Fruit fly (Drosophila melanogaster): ENCODE results near the gene CG4230.

CG4230 gene

DNA sequence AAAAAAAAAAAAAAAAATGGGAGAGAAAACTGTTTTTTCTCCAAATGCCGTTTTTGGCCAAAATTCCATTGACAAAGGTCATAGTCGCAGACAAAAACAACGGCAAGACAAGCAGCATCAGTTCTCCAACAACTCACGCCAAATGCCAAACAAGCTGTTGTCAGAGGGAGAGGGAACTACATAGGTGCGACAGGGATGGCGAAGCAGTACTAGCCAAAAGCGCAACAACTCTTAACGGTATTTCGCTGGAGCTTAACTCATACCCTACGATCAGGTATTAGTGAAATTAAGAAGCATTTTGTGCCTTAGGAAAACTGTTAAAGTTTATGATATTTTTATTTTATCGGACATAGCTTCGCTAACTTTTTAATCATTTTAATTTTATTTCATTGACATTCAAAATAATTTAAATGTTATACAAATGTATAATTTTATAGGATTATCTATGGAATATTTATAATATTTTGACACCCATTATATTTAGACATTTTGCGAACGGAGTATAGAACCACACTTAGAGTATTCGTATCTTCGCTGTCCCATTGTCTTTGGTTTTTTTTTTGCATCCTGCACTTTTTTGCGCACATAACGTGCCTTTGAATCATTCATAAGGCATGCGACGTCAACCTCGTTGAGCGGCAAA, 15.7 kb upstream of the CG4230 start:
- TF ChIP-seq CG14711 (tag; optimal IDR thresholded peaks at IDR 0.05) (peak; percentile 48), CG12768 (GFP tag; optimal IDR thresholded peaks at IDR 0.05) (no peak), bab1 (GFP tag; optimal IDR thresholded peaks at IDR 0.05) (no peak), CG7101 (tag; optimal IDR thresholded peaks at IDR 0.05) (no peak), Clk (GFP tag; optimal IDR thresholded peaks at IDR 0.05) (no peak), ovo (GFP tag; optimal IDR thresholded peaks at IDR 0.05) (peak; percentile 85), tj (GFP tag; optimal IDR thresholded peaks at IDR 0.05) (no peak), cic (GFP tag; optimal IDR thresholded peaks at IDR 0.05) (no peak), pad (GFP tag; optimal IDR thresholded peaks at IDR 0.05) (peak; percentile 70), Hr96 (GFP tag; optimal IDR thresholded peaks at IDR 0.05) (no peak), cnc (optimal IDR thresholded peaks at IDR 0.05) (no peak), kay (GFP tag; ENCODE audit: borderline replicate concordance) (peak; percentile 9), CG7045 (GFP tag; optimal IDR thresholded peaks at IDR 0.05) (peak; percentile 26)

DNA sequence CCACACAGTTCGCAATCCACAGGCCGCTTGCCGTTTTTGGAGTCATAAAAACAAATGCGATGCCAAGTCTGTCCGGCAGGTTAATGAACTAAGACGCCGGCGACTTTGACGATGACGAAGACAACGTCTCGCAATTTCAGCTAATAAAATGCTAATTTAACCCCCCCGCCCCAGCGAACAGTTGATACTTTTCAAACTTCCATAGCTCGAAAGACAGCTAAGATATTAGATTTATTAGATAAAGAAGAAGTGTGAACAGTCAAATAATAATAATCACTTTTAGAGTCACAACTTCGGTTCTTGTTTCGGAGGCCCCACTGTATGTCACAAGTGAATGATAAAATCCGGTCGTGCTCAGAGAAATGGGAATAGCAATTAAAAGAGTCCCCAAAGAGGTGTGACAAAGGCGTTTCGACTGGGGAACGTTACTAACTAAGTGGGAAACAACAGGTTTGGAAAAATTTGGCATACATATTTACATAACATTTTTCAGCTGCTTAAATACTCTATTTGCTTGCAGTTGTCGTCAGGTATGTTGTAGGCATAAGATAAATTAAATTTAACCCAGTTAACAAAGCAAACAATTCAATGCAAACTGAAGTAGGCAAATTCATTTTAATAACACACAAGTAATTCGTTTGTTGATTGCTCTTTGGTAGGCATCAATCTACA, 11.3 kb upstream of the CG4230 start:
- TF ChIP-seq kay (GFP tag; ENCODE audit: borderline replicate concordance) (peak; percentile 3), bab1 (GFP tag; optimal IDR thresholded peaks at IDR 0.05) (no peak)

DNA sequence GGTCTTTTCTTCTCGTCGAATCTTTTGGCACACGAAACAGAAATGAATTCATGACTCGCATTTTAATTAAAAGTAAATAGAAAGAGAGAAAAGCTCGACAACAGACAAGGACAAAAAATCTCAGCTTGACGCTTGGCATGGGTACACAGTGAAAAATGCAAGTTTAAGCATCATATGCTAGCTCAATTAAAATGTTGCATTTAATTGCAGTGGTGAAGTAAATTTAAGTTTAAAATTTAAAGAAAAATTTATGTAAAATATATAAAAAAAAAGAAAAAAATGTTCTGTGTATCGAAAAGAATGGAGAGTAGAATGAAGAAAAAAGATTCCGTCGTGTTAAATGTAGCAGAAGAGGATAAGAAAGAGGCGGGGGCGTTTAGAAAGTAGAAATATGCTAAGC, 10.5 kb upstream of the CG4230 start:
- TF ChIP-seq Hr96 (GFP tag; optimal IDR thresholded peaks at IDR 0.05): no peak
- TF ChIP-seq CG7045 (GFP tag; optimal IDR thresholded peaks at IDR 0.05): no peak
- no peak for TF ChIP-seq tj (GFP tag; optimal IDR thresholded peaks at IDR 0.05)
- TF ChIP-seq bab1 (GFP tag; optimal IDR thresholded peaks at IDR 0.05): peak; percentile 46

DNA sequence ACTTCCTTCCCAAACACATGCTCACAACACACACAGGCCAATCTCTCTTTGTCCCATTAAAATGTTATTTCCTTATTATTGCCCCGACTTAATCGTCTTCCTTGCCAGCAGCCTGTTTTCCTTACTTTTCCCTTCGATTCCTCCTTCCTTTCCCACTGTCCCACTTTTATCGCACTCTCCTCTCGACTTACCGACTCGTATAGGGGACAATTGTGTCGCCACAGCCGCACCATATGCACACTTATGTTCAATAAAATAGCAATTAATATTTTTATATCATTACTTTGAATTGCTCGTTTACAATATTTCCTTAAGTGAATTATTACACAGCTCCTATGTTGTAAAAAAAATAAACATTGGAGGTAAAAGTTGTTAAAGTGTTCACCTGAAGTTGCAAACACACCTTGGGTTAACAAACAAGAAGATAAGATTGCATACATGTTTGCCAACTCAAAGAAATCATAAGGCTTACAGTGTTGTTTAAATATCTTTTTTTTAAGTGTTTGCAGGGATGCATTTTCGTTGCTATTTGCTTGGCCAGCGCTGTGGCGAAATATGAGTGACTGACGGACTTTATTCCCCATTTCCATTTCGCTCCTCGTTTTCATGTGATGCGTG, 9.0 kb upstream of the CG4230 start:
- TF ChIP-seq Clk (GFP tag; optimal IDR thresholded peaks at IDR 0.05) (no peak), CG11617 (GFP tag; optimal IDR thresholded peaks at IDR 0.05) (peak; percentile 35), CG1620 (GFP tag; optimal IDR thresholded peaks at IDR 0.05) (no peak), kay (GFP tag; ENCODE audit: borderline replicate concordance) (peak; percentile 24), Crg-1 (GFP tag; optimal IDR thresholded peaks at IDR 0.05) (peak; percentile 30), CG7045 (GFP tag; optimal IDR thresholded peaks at IDR 0.05) (no peak), cic (GFP tag; optimal IDR thresholded peaks at IDR 0.05) (no peak), cnc (optimal IDR thresholded peaks at IDR 0.05) (no peak), CG14711 (tag; optimal IDR thresholded peaks at IDR 0.05) (peak; percentile 49), CG12768 (GFP tag; optimal IDR thresholded peaks at IDR 0.05) (no peak), tj (GFP tag; optimal IDR thresholded peaks at IDR 0.05) (peak; percentile 9), bab1 (GFP tag; optimal IDR thresholded peaks at IDR 0.05) (peak; percentile 74), CG5204 (GFP tag; optimal IDR thresholded peaks at IDR 0.05) (no peak), CG33017 (tag; optimal IDR thresholded peaks at IDR 0.05) (no peak), Hr96 (GFP tag; optimal IDR thresholded peaks at IDR 0.05) (peak; percentile 35), ovo (GFP tag; optimal IDR thresholded peaks at IDR 0.05) (no peak), Mnt (GFP tag; optimal IDR thresholded peaks at IDR 0.05) (no peak), pad (GFP tag; optimal IDR thresholded peaks at IDR 0.05) (peak; percentile 25), CG7101 (tag; optimal IDR thresholded peaks at IDR 0.05) (peak; percentile 47), toe (GFP tag; optimal IDR thresholded peaks at IDR 0.05) (no peak)

DNA sequence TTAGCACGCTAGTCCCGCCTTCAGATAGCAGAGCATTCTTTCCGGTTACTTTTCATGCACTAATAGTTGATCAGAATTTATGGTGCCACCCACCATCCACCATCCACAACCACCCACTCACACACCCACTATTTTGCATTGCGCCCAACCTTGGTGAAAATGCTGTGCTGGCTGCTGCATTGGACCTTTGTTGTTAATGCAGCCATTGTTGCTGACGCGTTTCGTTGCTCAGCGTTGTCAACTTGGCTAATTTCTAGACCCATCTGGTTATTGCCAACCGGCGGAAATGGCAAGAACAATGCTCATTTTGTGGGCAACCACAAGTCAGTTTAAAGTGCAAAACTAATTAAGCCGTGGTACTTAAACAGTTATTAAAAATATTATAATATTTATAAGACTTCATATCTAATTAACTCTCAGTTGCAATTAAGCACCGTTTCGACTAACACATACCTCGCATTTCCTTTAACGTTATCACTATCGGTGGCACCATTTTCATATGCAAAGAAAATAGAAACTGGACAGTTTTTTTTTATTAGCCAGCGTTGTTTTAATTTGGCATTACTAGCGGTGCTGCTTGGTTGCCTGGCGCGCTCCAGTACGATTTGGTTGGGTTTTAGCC, 7.3 kb upstream of the CG4230 start:
- TF ChIP-seq CG7045 (GFP tag; optimal IDR thresholded peaks at IDR 0.05) (no peak), cic (GFP tag; optimal IDR thresholded peaks at IDR 0.05) (no peak), CG7101 (tag; optimal IDR thresholded peaks at IDR 0.05) (no peak), pad (GFP tag; optimal IDR thresholded peaks at IDR 0.05) (no peak), CG14711 (tag; optimal IDR thresholded peaks at IDR 0.05) (no peak), tj (GFP tag; optimal IDR thresholded peaks at IDR 0.05) (peak; percentile 91), CG5204 (GFP tag; optimal IDR thresholded peaks at IDR 0.05) (no peak)

DNA sequence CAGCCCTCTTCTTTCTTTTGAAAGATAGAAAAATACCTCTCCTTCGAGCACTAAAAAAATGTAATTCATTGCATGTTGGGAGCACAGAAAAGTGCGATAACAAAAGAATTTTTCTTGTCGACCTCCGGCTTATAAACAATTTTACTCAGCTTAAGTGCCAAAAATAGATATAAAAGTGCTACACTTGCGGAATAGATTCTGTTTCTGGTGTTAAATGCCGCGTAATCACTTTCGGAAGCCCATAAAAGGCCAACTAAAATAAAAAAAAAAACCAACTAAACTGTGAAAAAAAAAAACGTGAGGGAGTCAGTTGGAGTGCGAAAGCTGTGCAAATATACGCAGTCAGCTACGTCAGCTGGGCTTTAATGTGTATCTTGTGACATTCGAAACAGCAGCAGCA, 6.4 kb upstream of the CG4230 start:
- TF ChIP-seq kay (GFP tag; ENCODE audit: borderline replicate concordance) (no peak), tj (GFP tag; optimal IDR thresholded peaks at IDR 0.05) (peak; percentile 94)

DNA sequence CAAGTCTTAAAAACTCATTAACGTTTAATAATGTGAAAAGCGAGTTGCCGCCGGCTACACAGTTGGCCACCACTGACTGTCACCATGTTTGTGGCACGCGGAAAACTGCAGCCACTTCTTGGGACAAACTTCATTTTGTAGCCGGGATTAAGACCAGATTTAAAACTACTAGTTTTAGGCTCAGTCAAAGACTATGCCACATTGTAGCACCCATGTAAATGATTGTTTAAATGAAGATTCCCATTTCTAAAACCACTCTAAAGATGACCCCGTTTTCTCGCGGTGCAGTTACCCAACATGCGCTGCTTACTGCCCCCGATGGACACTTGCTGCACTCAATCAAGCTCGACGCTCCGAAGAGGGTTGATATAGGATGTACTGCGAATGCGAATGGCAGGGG, 5.7 kb upstream of the CG4230 start:
- TF ChIP-seq kay (GFP tag; ENCODE audit: borderline replicate concordance): no peak
- TF ChIP-seq CG33017 (tag; optimal IDR thresholded peaks at IDR 0.05): no peak
- TF ChIP-seq Mnt (GFP tag; optimal IDR thresholded peaks at IDR 0.05): no peak
- no peak for TF ChIP-seq CG7045 (GFP tag; optimal IDR thresholded peaks at IDR 0.05)
- TF ChIP-seq Crg-1 (GFP tag; optimal IDR thresholded peaks at IDR 0.05): no peak
- TF ChIP-seq cnc (optimal IDR thresholded peaks at IDR 0.05): no peak
- TF ChIP-seq CG5204 (GFP tag; optimal IDR thresholded peaks at IDR 0.05): no peak
- TF ChIP-seq CG14711 (tag; optimal IDR thresholded peaks at IDR 0.05): no peak
- TF ChIP-seq CG7101 (tag; optimal IDR thresholded peaks at IDR 0.05): no peak
- no peak for TF ChIP-seq CG12768 (GFP tag; optimal IDR thresholded peaks at IDR 0.05)

Measured in whole organism, adult.